Fruit fly (Drosophila melanogaster) whole organism, adult: ENCODE data around the gene Dlg5.

Experiments used
- CG33017 ChIP-seq: fragments of 200-800 bp; sonication (Bioruptor generic); optimal IDR thresholded peaks from 2 replicates; lab custom pipeline; 2018; ENCODE audit warnings: missing biosample characterization, mild to moderate bottlenecking, missing genetic modification characterization, moderate library complexity
- CG7045 ChIP-seq: fragments of 200-800 bp; sonication (Bioruptor generic); optimal IDR thresholded peaks from 2 replicates; lab custom pipeline; 2017; ENCODE audit warnings: missing biosample characterization, mild to moderate bottlenecking, missing genetic modification characterization
- CG7101 ChIP-seq: fragments of 200-800 bp; sonication (Bioruptor generic); optimal IDR thresholded peaks from 2 replicates; lab custom pipeline; 2018; ENCODE audit warnings: missing biosample characterization, mild to moderate bottlenecking, missing genetic modification characterization, moderate library complexity
- Clk ChIP-seq: fragments of 200-800 bp; sonication (Bioruptor generic); optimal IDR thresholded peaks from 2 replicates; lab custom pipeline; 2017; ENCODE audit warnings: missing biosample characterization, missing genetic modification characterization
- Hr96 ChIP-seq: fragments of 200-800 bp; sonication (Bioruptor generic); optimal IDR thresholded peaks from 2 replicates; lab custom pipeline; 2016; ENCODE audit warnings: missing biosample characterization, missing genetic modification characterization
- bab1 ChIP-seq: fragments of 200-800 bp; sonication (Bioruptor generic); optimal IDR thresholded peaks from 3 replicates; lab custom pipeline; 2019; ENCODE audit warnings: missing biosample characterization, mild to moderate bottlenecking, missing genetic modification characterization, moderate library complexity
- kay ChIP-seq: fragments of 200-800 bp; sonication (Bioruptor generic); peaks from one replicate; lab custom pipeline; 2016; ENCODE audit warnings: missing biosample characterization, missing genetic modification characterization, borderline replicate concordance
- tj ChIP-seq: fragments of 200-800 bp; sonication (Bioruptor generic); optimal IDR thresholded peaks from 3 replicates; lab custom pipeline; 2017; ENCODE audit warnings: missing biosample characterization, mild to moderate bottlenecking, missing genetic modification characterization, moderate library complexity

DNA sequence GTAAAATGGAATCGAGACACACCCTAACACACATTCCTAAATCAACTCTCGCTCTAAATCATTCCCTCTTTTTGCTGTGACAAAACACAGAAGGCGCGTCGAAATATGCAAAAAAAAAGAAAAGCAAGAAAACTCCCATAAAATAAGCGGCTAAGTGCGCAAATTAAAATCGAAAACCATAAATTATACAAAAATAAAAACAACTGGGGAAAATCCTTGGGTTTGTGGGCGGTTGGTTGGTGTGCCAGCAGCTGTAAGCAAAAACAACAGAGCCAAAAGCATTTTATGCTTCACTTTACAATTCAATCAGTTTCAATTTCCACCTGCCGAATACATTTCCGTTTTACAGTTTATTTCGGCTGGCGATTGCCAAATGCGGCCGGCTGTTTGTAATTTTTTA lies 19.0 kb upstream of the Dlg5 start, which contains the start of gene CG43438:
- TF ChIP-seq kay (GFP tag; lab: Kevin White, UChicago): no peak
- TF ChIP-seq CG7045: no peak
- TF ChIP-seq Clk: no peak
- TF ChIP-seq Hr96 (GFP tag; lab: Kevin White, UChicago): no peak
- TF ChIP-seq tj (GFP tag; lab: Kevin White, UChicago): no peak
- TF ChIP-seq bab1 (GFP tag; lab: Kevin White, UChicago): no peak
- no peak for TF ChIP-seq CG7101
- no peak for TF ChIP-seq CG33017 (tag; lab: Kevin White, UChicago)
